Worm (Caenorhabditis elegans) whole organism, young adult: Measurements from ENCODE around the gene F44E5.2.

Experiments
- C17E4.6 ChIP-seq: fragments of 200-800 bp; sonication (Bioruptor generic); IDR thresholded peaks from 2 replicates; pipeline ENCODE4 v1.3.6; 2022; ENCODE audit warnings: missing genetic modification reagents, missing genetic modification characterization, missing compliant biosample characterization
- lin-54 ChIP-seq: fragments of 200-800 bp; sonication (Bioruptor generic); optimal IDR thresholded peaks from 2 replicates; lab custom pipeline; 2018; ENCODE audit warnings: mild to moderate bottlenecking, missing genetic modification characterization, missing compliant biosample characterization
- tbp1 ChIP-seq: fragments of 200-800 bp; sonication (Bioruptor generic); optimal IDR thresholded peaks from 2 replicates; lab custom pipeline; 2018; ENCODE audit warnings: mild to moderate bottlenecking, missing genetic modification characterization, missing compliant biosample characterization

ce11 chrII:11774218-11774617 is 7.6 kb downstream of the F44E5.2 start, which contains the start of gene F44E5.1:
- no peak for TF ChIP-seq C17E4.6 (GFP tag; lab: Robert Waterston, UW)
- no peak for TF ChIP-seq tbp1 (GFP tag; lab: Kevin White, UChicago)
- TF ChIP-seq lin-54 (GFP tag; lab: Kevin White, UChicago): no peak
